ENCODE assay signal across 6 worm cellular contexts in the genomic region with DNA sequence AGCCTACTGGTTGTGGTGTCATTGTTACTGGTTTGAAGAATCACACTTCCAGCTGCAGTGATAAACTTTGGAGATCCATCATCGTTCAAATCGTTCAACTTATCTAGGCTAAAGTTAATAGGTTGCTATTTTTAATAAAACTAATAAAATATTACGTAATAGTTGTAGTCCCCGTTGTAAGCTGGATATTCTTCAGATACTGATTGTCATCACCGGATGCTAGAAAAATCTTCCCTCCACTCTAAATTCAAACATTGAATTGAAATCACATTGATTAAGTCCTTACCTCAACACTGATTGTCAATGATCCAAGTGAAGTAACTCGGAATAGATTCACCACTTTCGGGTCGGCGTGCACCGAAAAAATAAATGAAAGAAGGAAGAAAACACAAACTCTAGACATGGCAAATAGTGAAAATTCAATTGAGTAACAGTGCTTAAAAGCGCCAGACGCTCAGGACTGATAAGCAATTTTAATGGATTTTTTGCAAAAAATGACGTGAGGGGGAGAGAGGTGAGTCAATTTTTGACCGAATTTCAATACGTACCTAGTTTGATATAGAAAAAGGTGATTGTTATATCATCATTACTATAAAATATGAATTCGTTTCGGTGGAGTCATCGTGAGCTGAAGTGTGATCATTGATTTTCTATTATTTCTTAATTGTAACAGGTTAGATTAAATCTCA.
TF ChIP-seq lines count a peak whose summit lies in the region.

K11H12.4 (minus strand) TSS at position 413 of the 689 bp plus-strand sequence.
K11H12.10 (plus strand) TSS at position 605 of the 689 bp plus-strand sequence.

TF ChIP-seq in whole organism, L1 larva, 84 proteins besides CTCF, POLR2A, EP300 and RAD21:
- no peak for TF ChIP-seq tbx-2 (tag; optimal IDR thresholded peaks at IDR 0.05; lab: Kevin White, UChicago)
- TF ChIP-seq ztf-4 (tag; optimal IDR thresholded peaks at IDR 0.05; lab: Kevin White, UChicago): no peak
- TF ChIP-seq efl-1 (optimal IDR thresholded peaks at IDR 0.05; lab: Kevin White, UChicago): no peak
- TF ChIP-seq efl-1 (GFP tag; optimal IDR thresholded peaks at IDR 0.05 in 1 of 2; lab: Kevin White, UChicago): peak in 1 of 2 experiments; percentile 60
- peak; percentile 44 for TF ChIP-seq nhr-85 (tag; lab: Kevin White, UChicago)
- no peak for TF ChIP-seq nhr-11 (tag; optimal IDR thresholded peaks at IDR 0.05; lab: Kevin White, UChicago)
- peak; percentile 43 for TF ChIP-seq elt-2 (tag; optimal IDR thresholded peaks at IDR 0.05; lab: Kevin White, UChicago)
- no peak for TF ChIP-seq ceh-8 (GFP tag; optimal IDR thresholded peaks at IDR 0.05; lab: Kevin White, UChicago)
TF ChIP-seq in whole organism, L1 larva: peak in this region for 3.

TF ChIP-seq in whole organism, L2 larva, 48 proteins besides CTCF, POLR2A, EP300 and RAD21:
- TF ChIP-seq fos-1 (tag; optimal IDR thresholded peaks at IDR 0.05; lab: Kevin White, UChicago) (peak; percentile 81), ZK546.5 (tag; optimal IDR thresholded peaks at IDR 0.05; lab: Kevin White, UChicago) (no peak)

TF ChIP-seq in whole organism, L3 larva, 47 proteins besides CTCF, POLR2A, EP300 and RAD21:
- TF ChIP-seq pqm-1 (tag; optimal IDR thresholded peaks at IDR 0.05; lab: Kevin White, UChicago) (peak; percentile 83), elt-2 (tag; optimal IDR thresholded peaks at IDR 0.05; lab: Kevin White, UChicago) (peak; percentile 46), nhr-237 (tag; optimal IDR thresholded peaks at IDR 0.05; lab: Kevin White, UChicago) (no peak), unc-39 (tag; optimal IDR thresholded peaks at IDR 0.05; lab: Kevin White, UChicago) (no peak)

TF ChIP-seq in whole organism, L4 larva, 104 proteins besides CTCF, POLR2A, EP300 and RAD21:
- no peak for TF ChIP-seq T20F7.1 (GFP tag; optimal IDR thresholded peaks at IDR 0.05; lab: Kevin White, UChicago)
- TF ChIP-seq nhr-28 (tag; optimal IDR thresholded peaks at IDR 0.05; lab: Kevin White, UChicago): peak; percentile 37
- no peak for TF ChIP-seq daf-16 (GFP tag; optimal IDR thresholded peaks at IDR 0.05; lab: Kevin White, UChicago)
- TF ChIP-seq daf-16 (tag; optimal IDR thresholded peaks at IDR 0.05; lab: Kevin White, UChicago): peak; percentile 16
- TF ChIP-seq F44E2.7 (GFP tag; IDR thresholded peaks at IDR 0.05; lab: Robert Waterston, UW): no peak
- TF ChIP-seq mep-1 (tag; optimal IDR thresholded peaks at IDR 0.05; lab: Kevin White, UChicago): no peak
- TF ChIP-seq unc-62 (GFP tag; optimal IDR thresholded peaks at IDR 0.05 in 1 of 2; lab: Kevin White, UChicago): peak in 1 of 2 experiments; percentile 92
- TF ChIP-seq unc-62 (tag; optimal IDR thresholded peaks at IDR 0.05; lab: Kevin White, UChicago): no peak
- no peak for TF ChIP-seq ztf-11 (tag; optimal IDR thresholded peaks at IDR 0.05; lab: Kevin White, UChicago)
- TF ChIP-seq zag-1 (tag; optimal IDR thresholded peaks at IDR 0.05; lab: Kevin White, UChicago): no peak
- peak; percentile 69 for TF ChIP-seq dmd-6 (GFP tag; IDR thresholded peaks at IDR 0.05; lab: Robert Waterston, UW)
- TF ChIP-seq duxl-1 (tag; optimal IDR thresholded peaks at IDR 0.05; lab: Kevin White, UChicago; ENCODE audit: poor library complexity): no peak
- TF ChIP-seq pqm-1 (tag; optimal IDR thresholded peaks at IDR 0.05; lab: Kevin White, UChicago): peak; percentile 45

TF ChIP-seq in whole organism, mixed stage, embryonic, 35 proteins besides CTCF, POLR2A, EP300 and RAD21:
- no peak for TF ChIP-seq nhr-28 (tag; optimal IDR thresholded peaks at IDR 0.05; lab: Kevin White, UChicago)
- TF ChIP-seq zip-8 (tag; optimal IDR thresholded peaks at IDR 0.05; lab: Kevin White, UChicago): peak; percentile 84

TF ChIP-seq in whole organism, young adult, 124 proteins besides CTCF, POLR2A, EP300 and RAD21:
- TF ChIP-seq nhr-27 (tag; optimal IDR thresholded peaks at IDR 0.05; lab: Kevin White, UChicago) (no peak), Y53G8AR.9 (GFP tag; conservative IDR thresholded peaks at IDR 0.05; lab: Robert Waterston, UW) (no peak), F52B5.7 (tag; optimal IDR thresholded peaks at IDR 0.05; lab: Kevin White, UChicago) (no peak), ztf-22 (GFP tag; optimal IDR thresholded peaks at IDR 0.05; lab: Kevin White, UChicago) (no peak), nhr-80 (tag; optimal IDR thresholded peaks at IDR 0.05; lab: Kevin White, UChicago) (peak; percentile 57), B0336.3 (GFP tag; IDR thresholded peaks at IDR 0.05; lab: Robert Waterston, UW) (no peak), ets-4 (GFP tag; optimal IDR thresholded peaks at IDR 0.05; lab: Kevin White, UChicago) (no peak), ztf-18 (tag; optimal IDR thresholded peaks at IDR 0.05; lab: Kevin White, UChicago) (no peak), T07F8.4 (tag; optimal IDR thresholded peaks at IDR 0.05; lab: Kevin White, UChicago) (no peak), egrh-3 (GFP tag; IDR thresholded peaks at IDR 0.05; lab: Robert Waterston, UW) (no peak), F22D6.2 (tag; optimal IDR thresholded peaks at IDR 0.05; lab: Kevin White, UChicago) (no peak), snpc-3.4 (tag; optimal IDR thresholded peaks at IDR 0.05; lab: Kevin White, UChicago) (no peak), dox-1 (GFP tag; IDR thresholded peaks at IDR 0.05; lab: Robert Waterston, UW) (0 out of 2 replicates have a peak, but pooled peaks have one; percentile 16), mel-28 (tag; optimal IDR thresholded peaks at IDR 0.05; lab: Kevin White, UChicago; ENCODE audit: borderline replicate concordance) (no peak)
TF ChIP-seq in whole organism, young adult: peak in this region for 2.
